Fruit fly (Drosophila melanogaster) whole organism, embryonic: ENCODE data around the gene eEF1alpha2.

Source experiments
- Bdp1 ChIP-seq: fragments of 200-800 bp; sonication (Bioruptor generic); optimal IDR thresholded peaks from 3 replicates; lab custom pipeline; 2016; ENCODE audit warnings: missing biosample characterization, missing genetic modification characterization
- CG12071 ChIP-seq: fragments of 200-800 bp; sonication (Bioruptor generic); optimal IDR thresholded peaks from 3 replicates; lab custom pipeline; 2018; ENCODE audit warnings: missing biosample characterization, mild to moderate bottlenecking, missing genetic modification characterization
- CG14710 ChIP-seq: fragments of 200-800 bp; sonication (Bioruptor generic); optimal IDR thresholded peaks from 3 replicates; lab custom pipeline; 2019; ENCODE audit warnings: missing biosample characterization, mild to moderate bottlenecking, missing genetic modification characterization, moderate library complexity
- CG2120 ChIP-seq: fragments of 200-800 bp; sonication (Bioruptor generic); optimal IDR thresholded peaks from 3 replicates; lab custom pipeline; 2016; ENCODE audit warnings: missing biosample characterization, missing genetic modification characterization
- CG7928 ChIP-seq: fragments of 200-800 bp; sonication (Bioruptor generic); optimal IDR thresholded peaks from 2 replicates; lab custom pipeline; 2017; ENCODE audit warnings: missing biosample characterization, mild to moderate bottlenecking, missing genetic modification characterization
- Elba2 ChIP-seq: fragments of 200-800 bp; sonication (Bioruptor generic); optimal IDR thresholded peaks from 3 replicates; lab custom pipeline; 2016; ENCODE audit warnings: missing biosample characterization, missing genetic modification characterization
- GATAe ChIP-seq: fragments of 200-800 bp; sonication (Bioruptor generic); conservative IDR thresholded peaks from 2 replicates; pipeline ENCODE4 v1.3.6; 2022; ENCODE audit warnings: missing biosample characterization, missing genetic modification characterization
- Usf ChIP-seq: fragments of 200-800 bp; sonication (Bioruptor generic); optimal IDR thresholded peaks from 2 replicates; lab custom pipeline; 2017; ENCODE audit warnings: missing genotype, missing biosample characterization, missing genetic modification characterization
- bigmax ChIP-seq: fragments of 200-800 bp; sonication (Bioruptor generic); optimal IDR thresholded peaks from 2 replicates; lab custom pipeline; 2018; ENCODE audit warnings: missing biosample characterization, mild to moderate bottlenecking, missing genetic modification characterization
- disco-r ChIP-seq: fragments of 200-800 bp; sonication (Bioruptor generic); optimal IDR thresholded peaks from 2 replicates; lab custom pipeline; 2016; ENCODE audit warnings: missing biosample characterization, missing genetic modification characterization
- h ChIP-seq: fragments of >200 bp; optimal IDR thresholded peaks from 2 replicates; lab custom pipeline; 2017
- luna ChIP-seq: fragments of 200-800 bp; sonication (Bioruptor generic); optimal IDR thresholded peaks from 2 replicates; lab custom pipeline; 2016; ENCODE audit warnings: missing biosample characterization, missing genetic modification characterization
- sr ChIP-seq: fragments of 200-800 bp; sonication (Bioruptor generic); IDR thresholded peaks from 3 replicates; pipeline ENCODE4 v1.3.6; 2022; ENCODE audit warnings: missing biosample characterization, missing genetic modification characterization
- ssp ChIP-seq: fragments of 200-800 bp; sonication (Bioruptor generic); IDR thresholded peaks from 2 replicates; pipeline ENCODE4 v1.3.6; 2022; ENCODE audit warnings: missing biosample characterization, missing genetic modification characterization

dm6 chr3R:31736776-31737175 is 1.5 kb upstream of the eEF1alpha2 start, which contains the start of the genes CstF50 and CG11563:
- TF ChIP-seq sr (no peak), CG12071 (GFP tag; lab: Kevin White, UChicago) (no peak), luna (GFP tag; lab: Kevin White, UChicago) (no peak), GATAe (GFP tag; lab: Robert Waterston, UW) (no peak), h (no peak), CG7928 (no peak), CG14710 (tag; lab: Kevin White, UChicago) (peak; percentile 25), Elba2 (no peak), CG2120 (no peak), Bdp1 (no peak), Usf (GFP tag; lab: Kevin White, UChicago) (no peak), disco-r (GFP tag; lab: Kevin White, UChicago) (no peak), ssp (no peak), bigmax (no peak)
